Worm (Caenorhabditis elegans) whole organism, L4/young adult: ENCODE results near the gene abcf-3.

Experiments
- W03F9.2 ChIP-seq: fragments of 150-350 bp; optimal IDR thresholded peaks from 2 replicates; lab custom pipeline; 2014; ENCODE audit warnings: missing biosample characterization, missing genetic modification characterization
- dao-5 ChIP-seq: sonication (generic microtip); optimal IDR thresholded peaks from 2 replicates; lab custom pipeline; 2016; ENCODE audit warnings: missing genotype, missing genetic modification characterization, moderate library complexity, missing compliant biosample characterization
- him-1 ChIP-seq: sonication (generic microtip); optimal IDR thresholded peaks from 2 replicates; lab custom pipeline; 2016; ENCODE audit warnings: missing genotype, missing genetic modification reagents, missing genetic modification characterization, missing compliant biosample characterization

- no peak for TF ChIP-seq dao-5 (tag; lab: Kevin White, UChicago)
- TF ChIP-seq him-1 (tag; lab: Kevin White, UChicago) = no peak
- TF ChIP-seq W03F9.2 (tag; lab: Kevin White, UChicago) = no peak
Measured at ce11 chrIII:6183118-6183517, 9.9 kb downstream of the abcf-3 start, which contains the start of gene nas-28.
